Fruit fly (Drosophila melanogaster) Kc167 (cell line): ENCODE results near the gene CG2218.

ENCODE experiments used
- Myc ChIP-seq: fragments of >200 bp; optimal IDR thresholded peaks from 2 replicates; lab custom pipeline; 2017; ENCODE audit warnings: missing external identifiers
- insv ChIP-seq: fragments of >200 bp; optimal IDR thresholded peaks from 3 replicates; lab custom pipeline; 2018; ENCODE audit warnings: missing external identifiers
- ttk ChIP-seq: sonication (Bioruptor generic); optimal IDR thresholded peaks from 2 replicates; lab custom pipeline; 2017; ENCODE audit warnings: missing external identifiers

- TF ChIP-seq insv (lab: Kevin White, UChicago) (no peak), ttk (lab: Kevin White, UChicago) (no peak), Myc (lab: Kevin White, UChicago) (no peak)
Measured at dm6 chr3R:30475910-30476309, 47.8 kb upstream of the CG2218 start.
